Worm (Caenorhabditis elegans): ENCODE data around the gene cdf-2.

cdf-2 gene

DNA sequence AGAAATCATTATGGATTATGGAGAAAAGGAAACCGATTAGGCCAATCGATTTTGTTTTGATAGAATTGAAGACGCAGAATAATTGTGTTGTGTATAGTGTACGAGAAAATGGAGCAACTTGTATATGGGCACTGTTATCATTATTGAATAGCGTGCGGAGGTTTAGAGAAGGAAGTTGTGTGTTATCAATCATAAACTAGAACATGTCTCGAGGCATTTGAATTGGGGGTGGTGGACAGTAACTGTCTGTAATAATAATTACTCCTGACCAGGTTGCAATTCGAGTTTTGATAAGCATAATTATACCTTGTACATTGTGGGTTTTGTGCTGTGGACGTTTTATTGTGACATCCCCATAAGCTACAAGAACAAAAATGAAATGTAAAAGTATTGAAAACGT, at the start of gene cdf-2:
Gene cdf-2, minus strand, starts transcription at position 149 of the 400 bp plus-strand sequence.
- TF ChIP-seq jun-1 (tag; optimal IDR thresholded peaks at IDR 0.05) = no peak
- no peak for TF ChIP-seq mxl-2 (GFP tag; conservative IDR thresholded peaks at IDR 0.05)
- TF ChIP-seq snpc-4 (tag; optimal IDR thresholded peaks at IDR 0.05) = no peak
- no peak for TF ChIP-seq daf-19 (GFP tag; conservative IDR thresholded peaks at IDR 0.05)
- TF ChIP-seq daf-16 (GFP tag; optimal IDR thresholded peaks at IDR 0.05) = no peak
- peak; percentile 91 for TF ChIP-seq daf-16 (tag; optimal IDR thresholded peaks at IDR 0.05)
- TF ChIP-seq F10B5.3 (tag; optimal IDR thresholded peaks at IDR 0.05) = no peak
- TF ChIP-seq T26A8.4 (GFP tag; IDR thresholded peaks at IDR 0.05) = no peak
- no peak for TF ChIP-seq set-16 (GFP tag; IDR thresholded peaks at IDR 0.05)
- TF ChIP-seq F49E8.2 (tag; optimal IDR thresholded peaks at IDR 0.05; ENCODE audit: borderline replicate concordance) = no peak
- TF ChIP-seq nhr-111 (GFP tag; optimal IDR thresholded peaks at IDR 0.05) = no peak
- no peak for TF ChIP-seq aly-2 (tag; optimal IDR thresholded peaks at IDR 0.05)
- peak; percentile 19 for TF ChIP-seq nhr-102 (tag; optimal IDR thresholded peaks at IDR 0.05)
- TF ChIP-seq unc-39 (tag; optimal IDR thresholded peaks at IDR 0.05) = no peak
- TF ChIP-seq F44E2.7 (GFP tag; IDR thresholded peaks at IDR 0.05) = no peak
- TF ChIP-seq fkh-10 (GFP tag; optimal IDR thresholded peaks at IDR 0.05) = no peak
- no peak for TF ChIP-seq nhr-6 (tag; optimal IDR thresholded peaks at IDR 0.05)
- TF ChIP-seq hlh-30 (tag; optimal IDR thresholded peaks at IDR 0.05; ENCODE audit: insufficient read depth) = no peak
- TF ChIP-seq dmd-9 (GFP tag; IDR thresholded peaks at IDR 0.05) = no peak
- TF ChIP-seq unc-130 (GFP tag; optimal IDR thresholded peaks at IDR 0.05) = no peak
- TF ChIP-seq lim-7 (GFP tag; IDR thresholded peaks at IDR 0.05) = no peak
- TF ChIP-seq dve-1 (tag; optimal IDR thresholded peaks at IDR 0.05; ENCODE audit: insufficient read depth) = no peak
- TF ChIP-seq ceh-82 (tag; optimal IDR thresholded peaks at IDR 0.05) = no peak
- TF ChIP-seq mxl-3 (GFP tag; optimal IDR thresholded peaks at IDR 0.05) = no peak
- no peak for TF ChIP-seq madf-9 (GFP tag; conservative IDR thresholded peaks at IDR 0.05)
- no peak for TF ChIP-seq nhr-10 (tag; optimal IDR thresholded peaks at IDR 0.05)
- no peak for TF ChIP-seq F37D6.2 (tag; optimal IDR thresholded peaks at IDR 0.05)
- no peak for TF ChIP-seq fos-1 (tag; optimal IDR thresholded peaks at IDR 0.05)
- peak; percentile 58 for TF ChIP-seq dmd-6 (GFP tag; IDR thresholded peaks at IDR 0.05)
- TF ChIP-seq nhr-77 (tag; optimal IDR thresholded peaks at IDR 0.05) = peak; percentile 51
- no peak for TF ChIP-seq Y48G9A.11 (GFP tag; IDR thresholded peaks at IDR 0.05)
- no peak for TF ChIP-seq daf-8 (GFP tag; IDR thresholded peaks at IDR 0.05)
- TF ChIP-seq hlh-11 (tag; optimal IDR thresholded peaks at IDR 0.05) = peak; percentile 66
- peak; percentile 85 for TF ChIP-seq nhr-28 (tag; optimal IDR thresholded peaks at IDR 0.05)
- TF ChIP-seq pqm-1 (tag; optimal IDR thresholded peaks at IDR 0.05) = peak; percentile 74
- no peak for TF ChIP-seq lin-13 (GFP tag; optimal IDR thresholded peaks at IDR 0.05)
- no peak for TF ChIP-seq ama-1 (optimal IDR thresholded peaks at IDR 0.05)
- TF ChIP-seq php-3 (GFP tag; IDR thresholded peaks at IDR 0.05) = peak; percentile 68
- no peak for TF ChIP-seq daf-12 (tag; optimal IDR thresholded peaks at IDR 0.05)
- TF ChIP-seq mes-2 (tag; optimal IDR thresholded peaks at IDR 0.05; ENCODE audit: poor library complexity, severe bottlenecking) = no peak
- no peak for TF ChIP-seq D1046.2 (GFP tag; IDR thresholded peaks at IDR 0.05)

- TF ChIP-seq rbr-2 (tag; optimal IDR thresholded peaks at IDR 0.05) (peak; percentile 6), nhr-11 (tag; optimal IDR thresholded peaks at IDR 0.05) (peak; percentile 65), egl-43 (GFP tag; IDR thresholded peaks at IDR 0.05) (peak; percentile 63), fkh-10 (GFP tag; optimal IDR thresholded peaks at IDR 0.05) (peak; percentile 12), ctbp-1 (GFP tag; IDR thresholded peaks at IDR 0.05) (peak; percentile 39; the same call in 1 of the 2 replicates), ZK337.2 (GFP tag; IDR thresholded peaks at IDR 0.05) (no peak), saeg-2 (GFP tag; IDR thresholded peaks at IDR 0.05) (no peak), aha-1 (tag) (peak; percentile 57)
These were observed 49.7 kb upstream of the cdf-2 start for ce11 chrX:12516482-12516826.
